Worm (Caenorhabditis elegans) whole organism, late embryonic: Measurements from ENCODE around the gene npr-28.

Experiments
- C08G9.2 ChIP-seq: sonication (generic microtip); optimal IDR thresholded peaks from 2 replicates; lab custom pipeline; 2016; ENCODE audit warnings: mild to moderate bottlenecking, missing genetic modification characterization, moderate library complexity, missing compliant biosample characterization
- F13H6.1 ChIP-seq: sonication (generic microtip); optimal IDR thresholded peaks from 2 replicates; lab custom pipeline; 2016; ENCODE audit warnings: missing genetic modification characterization, missing compliant biosample characterization
- Y22D7AL.16 ChIP-seq: sonication (generic microtip); optimal IDR thresholded peaks from 2 replicates; lab custom pipeline; 2016; ENCODE audit warnings: missing genetic modification characterization, missing compliant biosample characterization
- ama-1 ChIP-seq: fragments of 150-350 bp; optimal IDR thresholded peaks from 2 replicates; lab custom pipeline; 2014
- ceh-18 ChIP-seq: sonication (generic microtip); optimal IDR thresholded peaks from 2 replicates; lab custom pipeline; 2016; ENCODE audit warnings: missing genetic modification characterization, missing compliant biosample characterization
- ceh-2 ChIP-seq: sonication (generic microtip); optimal IDR thresholded peaks from 2 replicates; lab custom pipeline; 2016; ENCODE audit warnings: missing genotype, missing genetic modification characterization, missing compliant biosample characterization
- ceh-24 ChIP-seq: sonication (generic microtip); optimal IDR thresholded peaks from 2 replicates; lab custom pipeline; 2016; ENCODE audit warnings: mild to moderate bottlenecking, missing genetic modification characterization, missing compliant biosample characterization
- ceh-30 ChIP-seq: fragments of 150-350 bp; optimal IDR thresholded peaks from 2 replicates; lab custom pipeline; 2014; ENCODE audit warnings: missing biosample characterization, missing genetic modification characterization
- ceh-31 ChIP-seq: sonication (generic microtip); optimal IDR thresholded peaks from 2 replicates; lab custom pipeline; 2016; ENCODE audit warnings: missing genetic modification characterization, missing compliant biosample characterization
- ceh-34 ChIP-seq: sonication (generic microtip); optimal IDR thresholded peaks from 2 replicates; lab custom pipeline; 2016; ENCODE audit warnings: mild to moderate bottlenecking, missing genetic modification characterization, missing compliant biosample characterization
- ceh-6 ChIP-seq: fragments of 200-800 bp; sonication (Bioruptor generic); optimal IDR thresholded peaks from 2 replicates; lab custom pipeline; 2018; ENCODE audit warnings: mild to moderate bottlenecking, missing genetic modification characterization, missing compliant biosample characterization
- ceh-9 ChIP-seq: sonication (generic microtip); optimal IDR thresholded peaks from 2 replicates; lab custom pipeline; 2016; ENCODE audit warnings: mild to moderate bottlenecking, missing genetic modification characterization, inconsistent platforms, missing compliant biosample characterization
- dve-1 ChIP-seq: sonication (generic microtip); optimal IDR thresholded peaks from 2 replicates; lab custom pipeline; 2017; ENCODE audit warnings: antibody characterized with exemption, mild to moderate bottlenecking, missing genetic modification characterization, missing compliant biosample characterization
- elt-2 ChIP-seq: sonication (generic microtip); optimal IDR thresholded peaks from 2 replicates; lab custom pipeline; 2016; ENCODE audit warnings: missing genetic modification reagents, missing genetic modification characterization, missing compliant biosample characterization
- ets-4 ChIP-seq: sonication (generic microtip); optimal IDR thresholded peaks from 2 replicates; lab custom pipeline; 2016; ENCODE audit warnings: missing genetic modification characterization, missing compliant biosample characterization
- eyg-1 ChIP-seq: sonication (generic microtip); optimal IDR thresholded peaks from 2 replicates; lab custom pipeline; 2016; ENCODE audit warnings: missing genotype, missing genetic modification characterization, missing compliant biosample characterization
- fkh-10 ChIP-seq: fragments of 150-350 bp; optimal IDR thresholded peaks from 2 replicates; lab custom pipeline; 2014; ENCODE audit warnings: missing biosample characterization, missing genetic modification reagents, missing genetic modification characterization
- hlh-13 ChIP-seq: fragments of 200-800 bp; sonication (Bioruptor generic); optimal IDR thresholded peaks from 2 replicates; lab custom pipeline; 2018; ENCODE audit warnings: mild to moderate bottlenecking, missing genetic modification characterization, missing compliant biosample characterization
- hlh-15 ChIP-seq: sonication (generic microtip); optimal IDR thresholded peaks from 2 replicates; lab custom pipeline; 2016; ENCODE audit warnings: missing genetic modification characterization, missing compliant biosample characterization
- hlh-30 ChIP-seq: sonication (generic microtip); optimal IDR thresholded peaks from 2 replicates; lab custom pipeline; 2017; ENCODE audit warnings: antibody characterized with exemption, missing genetic modification characterization, missing compliant biosample characterization; ENCODE audit not compliant: insufficient read depth
- nfya-1 ChIP-seq: sonication (generic microtip); optimal IDR thresholded peaks from 2 replicates; lab custom pipeline; 2017; ENCODE audit warnings: missing genetic modification characterization, mild to moderate bottlenecking, missing compliant biosample characterization, antibody characterized with exemption, moderate library complexity
- npax-4 ChIP-seq: sonication (generic microtip); optimal IDR thresholded peaks from 2 replicates; lab custom pipeline; 2016; ENCODE audit warnings: missing genetic modification characterization, missing compliant biosample characterization
- odd-2 ChIP-seq: sonication (generic microtip); optimal IDR thresholded peaks from 2 replicates; lab custom pipeline; 2017; ENCODE audit warnings: antibody characterized with exemption, mild to moderate bottlenecking, missing genetic modification characterization, missing compliant biosample characterization
- pag-3 ChIP-seq: sonication (generic microtip); optimal IDR thresholded peaks from 2 replicates; lab custom pipeline; 2016; ENCODE audit warnings: missing compliant biosample characterization, missing genetic modification characterization, borderline replicate concordance
- pax-1 ChIP-seq: fragments of 150-350 bp; optimal IDR thresholded peaks from 2 replicates; lab custom pipeline; 2014; ENCODE audit warnings: missing biosample characterization, missing genetic modification characterization
- pha-2 ChIP-seq: sonication (generic microtip); optimal IDR thresholded peaks from 2 replicates; lab custom pipeline; 2017; ENCODE audit warnings: mild to moderate bottlenecking, missing genetic modification characterization, missing compliant biosample characterization
- pros-1 ChIP-seq: fragments of 150-350 bp; optimal IDR thresholded peaks from 2 replicates; lab custom pipeline; 2014; ENCODE audit warnings: missing biosample characterization, missing genetic modification reagents, missing genetic modification characterization
- ref-2 ChIP-seq: sonication (generic microtip); optimal IDR thresholded peaks from 2 replicates; lab custom pipeline; 2016; ENCODE audit warnings: missing genetic modification characterization, missing compliant biosample characterization
- rnt-1 ChIP-seq: sonication (generic microtip); optimal IDR thresholded peaks from 2 replicates; lab custom pipeline; 2016; ENCODE audit warnings: missing genetic modification characterization, missing compliant biosample characterization
- sdc-2 ChIP-seq: sonication (generic microtip); optimal IDR thresholded peaks from 2 replicates; lab custom pipeline; 2016; ENCODE audit warnings: missing genotype, missing genetic modification characterization, missing compliant biosample characterization
- tbx-2 ChIP-seq: sonication (generic microtip); optimal IDR thresholded peaks from 2 replicates; lab custom pipeline; 2016; ENCODE audit warnings: missing genetic modification characterization, missing compliant biosample characterization
- ttx-3 ChIP-seq: sonication (generic microtip); optimal IDR thresholded peaks from 2 replicates; lab custom pipeline; 2016; ENCODE audit warnings: missing genetic modification reagents, missing genetic modification characterization, missing compliant biosample characterization
- unc-42 ChIP-seq: sonication (generic microtip); optimal IDR thresholded peaks from 2 replicates; lab custom pipeline; 2016; ENCODE audit warnings: missing genotype, missing genetic modification characterization, missing compliant biosample characterization
- unc-55 ChIP-seq: sonication (generic microtip); optimal IDR thresholded peaks from 2 replicates; lab custom pipeline; 2017; ENCODE audit warnings: missing biosample characterization, missing genetic modification reagents, missing genetic modification characterization
- zip-5 ChIP-seq: sonication (generic microtip); optimal IDR thresholded peaks from 2 replicates; lab custom pipeline; 2016; ENCODE audit warnings: missing genetic modification characterization, missing compliant biosample characterization
- ztf-16 ChIP-seq: sonication (generic microtip); optimal IDR thresholded peaks from 2 replicates; lab custom pipeline; 2017; ENCODE audit warnings: missing genetic modification characterization, missing compliant biosample characterization

Gene npr-28

ce11 chrX:8371906-8372305 lies 21.0 kb upstream of the npr-28 start, which contains the start of gene nep-15:
TSS of gene nep-15 (plus strand) at chrX:8372206.
- no peak for TF ChIP-seq zip-5 (tag; lab: Kevin White, UChicago)
- TF ChIP-seq ref-2, result no peak
- no peak for TF ChIP-seq ets-4 (tag; lab: Kevin White, UChicago)
- TF ChIP-seq ceh-9 (tag; lab: Kevin White, UChicago), result no peak
- TF ChIP-seq pag-3 (tag; lab: Kevin White, UChicago), result no peak

- peak; percentile 70 for TF ChIP-seq nfya-1
- TF ChIP-seq ceh-31 (tag; lab: Kevin White, UChicago), result peak; percentile 58
- no peak for TF ChIP-seq ceh-6
- TF ChIP-seq ztf-16 (tag; lab: Kevin White, UChicago), result peak; percentile 1
- peak; percentile 7 for TF ChIP-seq ttx-3 (tag; lab: Kevin White, UChicago)
- peak; percentile 59 for TF ChIP-seq ref-2
- peak; percentile 21 for TF ChIP-seq ceh-34 (tag; lab: Kevin White, UChicago)
- TF ChIP-seq hlh-30, result peak; percentile 58
- TF ChIP-seq zip-5 (tag; lab: Kevin White, UChicago), result no peak
- no peak for TF ChIP-seq unc-55
- TF ChIP-seq unc-42, result peak; percentile 18
- peak; percentile 13 for TF ChIP-seq ceh-2 (tag; lab: Kevin White, UChicago)
- TF ChIP-seq elt-2, result peak; percentile 70
- TF ChIP-seq ceh-18 (tag; lab: Kevin White, UChicago), result peak; percentile 3
- TF ChIP-seq sdc-2 (tag; lab: Kevin White, UChicago), result peak; percentile 57
- no peak for TF ChIP-seq pha-2
- TF ChIP-seq tbx-2 (tag; lab: Kevin White, UChicago), result peak; percentile 75
Observed at ce11 chrX:8368210-8368609, 17.3 kb upstream of the npr-28 start.

ce11 chrX:8367553-8367952 lies 16.7 kb upstream of the npr-28 start, which contains the start of gene F40B5.2:
TSS of gene F40B5.2 (plus strand) at chrX:8367853.
- TF ChIP-seq npax-4 (tag; lab: Kevin White, UChicago), result no peak

DNA sequence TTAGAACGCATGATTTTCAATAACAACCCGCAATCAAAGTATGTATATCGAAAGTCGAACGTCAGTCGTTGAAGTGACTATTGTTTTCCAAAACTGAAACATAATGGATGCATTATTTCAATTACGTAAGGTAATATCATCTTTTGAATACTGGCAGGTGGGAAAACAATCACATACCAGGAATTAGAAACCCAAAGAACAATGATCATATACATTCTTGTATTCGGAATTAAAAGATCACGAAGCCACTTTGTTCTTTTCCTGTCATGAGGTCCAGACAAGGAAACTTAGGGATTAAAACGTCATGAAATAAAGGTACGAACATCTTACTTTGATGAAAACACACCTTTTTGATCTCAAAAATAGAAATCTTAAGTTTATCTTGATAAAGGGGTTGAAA lies 11.5 kb upstream of the npr-28 start:
- TF ChIP-seq ztf-16 (tag; lab: Kevin White, UChicago) (no peak), hlh-15 (tag; lab: Kevin White, UChicago) (no peak), ceh-24 (no peak), npax-4 (tag; lab: Kevin White, UChicago) (no peak), eyg-1 (tag; lab: Kevin White, UChicago) (no peak), dve-1 (tag; lab: Kevin White, UChicago) (no peak), hlh-13 (GFP tag; lab: Kevin White, UChicago) (no peak), fkh-10 (GFP tag; lab: Kevin White, UChicago) (no peak), odd-2 (tag; lab: Kevin White, UChicago) (no peak), unc-55 (no peak), rnt-1 (tag; lab: Kevin White, UChicago) (no peak), pax-1 (no peak), ceh-30 (tag; lab: Kevin White, UChicago) (no peak), sdc-2 (tag; lab: Kevin White, UChicago) (no peak), Y22D7AL.16 (tag; lab: Kevin White, UChicago) (no peak), pros-1 (tag; lab: Kevin White, UChicago) (no peak), pha-2 (no peak), F13H6.1 (tag; lab: Kevin White, UChicago) (no peak)

DNA sequence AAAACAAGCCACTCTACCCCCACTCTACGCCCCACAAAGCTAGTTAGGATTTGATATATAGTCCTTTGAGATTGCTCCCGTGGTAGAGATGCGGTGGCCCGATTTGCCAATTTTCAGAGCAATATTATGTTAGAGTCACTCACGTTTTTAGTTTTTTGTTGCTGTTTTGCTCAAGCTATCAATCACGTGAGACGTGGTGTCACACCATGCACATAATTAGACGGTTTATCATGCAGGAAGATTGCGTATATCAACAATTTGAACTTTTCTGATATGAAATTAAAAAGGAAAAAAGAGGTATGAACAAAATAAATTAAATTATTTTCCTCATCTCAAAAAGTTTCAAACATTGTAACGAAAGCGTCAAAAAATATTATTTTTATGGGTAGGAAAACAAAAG lies 5.4 kb upstream of the npr-28 start:
- TF ChIP-seq C08G9.2 (tag; lab: Kevin White, UChicago), result no peak
- TF ChIP-seq ttx-3 (tag; lab: Kevin White, UChicago), result no peak
- no peak for TF ChIP-seq nfya-1
- no peak for TF ChIP-seq sdc-2 (tag; lab: Kevin White, UChicago)
- TF ChIP-seq ama-1 (lab: Kevin White, UChicago), result no peak
- TF ChIP-seq rnt-1 (tag; lab: Kevin White, UChicago), result no peak
- TF ChIP-seq, all 69 proteins: peak for 0
